Fruit fly (Drosophila melanogaster): ENCODE results near the gene CG9109.

DNA sequence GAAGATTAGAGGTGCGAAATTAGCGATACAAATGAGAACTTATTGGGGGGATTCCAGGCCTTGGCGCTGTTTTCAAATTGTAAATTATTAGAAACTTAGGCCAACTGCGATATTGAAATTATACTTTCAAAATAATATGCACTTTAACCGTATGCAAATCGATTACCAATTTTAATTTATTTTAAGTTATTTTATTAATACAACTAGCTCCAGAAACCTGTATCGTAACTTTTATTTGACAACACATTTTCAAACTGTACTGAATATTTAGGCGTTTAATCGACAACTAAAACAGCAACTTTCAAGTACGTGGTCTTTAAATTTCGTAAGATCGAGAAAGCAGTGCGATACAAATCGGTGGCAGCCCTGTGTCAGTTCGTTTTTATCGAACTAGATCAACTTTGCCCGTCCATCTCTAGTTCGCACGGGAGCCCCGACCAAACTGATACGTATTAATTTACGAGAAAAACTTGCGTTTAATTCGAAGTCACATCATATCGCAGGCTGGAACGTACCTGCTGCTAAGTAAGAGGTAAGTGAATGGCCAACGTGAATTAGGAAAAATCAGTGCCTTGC lies 36.5 kb upstream of the CG9109 start, which contains the start of the genes CG9154 and Kr-h2:
- TF ChIP-seq net (GFP tag; optimal IDR thresholded peaks at IDR 0.05) (no peak), CG8319 (GFP tag; optimal IDR thresholded peaks at IDR 0.05) (no peak), eg (GFP tag; IDR thresholded peaks at IDR 0.05) (peak; percentile 84), Ets21C (GFP tag; optimal IDR thresholded peaks at IDR 0.05) (no peak), Smox (GFP tag; optimal IDR thresholded peaks at IDR 0.05) (no peak), achi (GFP tag; optimal IDR thresholded peaks at IDR 0.05) (peak; percentile 44), salr (GFP tag; optimal IDR thresholded peaks at IDR 0.05) (no peak)

Measured in whole organism, prepupa.